Worm (Caenorhabditis elegans): Measurements from ENCODE around the gene H13N06.7.
A peak's percentile ranks its signal among the peaks of the same experiment; 100 is the strongest.

H13N06.7 gene

DNA sequence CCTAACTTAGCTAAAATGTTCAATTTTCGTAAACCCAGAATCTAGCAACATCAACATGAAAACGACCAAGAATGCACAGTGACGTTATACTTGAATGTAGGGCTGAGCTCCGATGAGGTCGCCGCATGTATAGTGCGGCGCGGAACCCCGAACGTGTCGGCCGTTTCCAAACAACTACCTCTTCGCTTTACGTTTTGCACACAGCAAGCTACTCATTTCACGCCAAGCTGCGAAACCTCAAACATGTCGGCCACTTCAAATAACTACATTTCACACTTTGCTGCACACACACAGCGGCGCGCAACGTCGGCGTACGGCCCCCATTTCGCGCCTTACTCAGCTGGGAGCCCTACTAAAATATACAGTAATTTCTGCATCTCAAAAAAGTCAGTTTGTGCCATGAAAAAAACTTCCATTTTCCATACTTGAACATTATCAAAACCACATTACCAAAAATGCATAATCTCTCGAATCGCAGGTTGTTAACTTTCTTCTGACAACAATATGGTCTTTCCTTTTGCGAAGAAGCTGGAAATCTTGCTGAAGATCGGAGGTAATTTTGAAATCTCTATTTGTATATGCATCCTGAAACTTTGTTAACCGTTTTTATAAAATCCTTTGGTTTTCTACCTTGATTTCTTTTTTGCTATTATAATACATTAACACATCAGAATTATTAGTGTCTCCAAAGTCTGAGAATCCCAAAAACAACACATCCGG lies at the start of gene H13N06.7:
Gene H13N06.7 (plus strand): TSS at position 670 of the 720 bp plus-strand sequence.
- no peak for TF ChIP-seq him-1 (tag; optimal IDR thresholded peaks at IDR 0.05)
- no peak for TF ChIP-seq W03F9.2 (tag; optimal IDR thresholded peaks at IDR 0.05)
- TF ChIP-seq dao-5 (tag; optimal IDR thresholded peaks at IDR 0.05): no peak

DNA sequence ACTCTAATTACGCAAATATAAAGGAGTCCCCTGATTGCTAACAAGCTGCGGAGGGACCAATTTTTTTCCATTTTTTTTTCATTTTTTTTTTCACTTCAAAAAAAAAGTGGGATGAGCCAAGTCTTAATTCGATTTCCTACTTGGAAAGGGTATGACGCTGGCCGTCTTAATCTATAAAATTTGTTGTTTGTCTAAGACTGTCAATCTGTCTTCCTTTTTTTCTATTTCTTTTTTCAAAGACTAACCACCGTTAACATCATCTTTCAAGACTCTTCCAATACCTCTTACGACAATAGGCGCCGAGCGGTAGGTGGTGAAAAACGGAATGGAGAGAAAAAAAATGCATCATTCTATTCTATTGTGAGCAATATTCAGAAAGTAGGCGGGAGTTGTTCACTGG lies 37.9 kb upstream of the H13N06.7 start:
- no peak for TF ChIP-seq dao-5 (tag; optimal IDR thresholded peaks at IDR 0.05)
- no peak for TF ChIP-seq W03F9.2 (tag; optimal IDR thresholded peaks at IDR 0.05)

ce11 chrX:15466032-15466431 lies 36.9 kb upstream of the H13N06.7 start, which contains the start of gene sprr-1:
Gene sprr-1 (plus strand): TSS chrX:15466300.
- no peak for TF ChIP-seq W03F9.2 (tag; optimal IDR thresholded peaks at IDR 0.05)
- TF ChIP-seq dao-5 (tag; optimal IDR thresholded peaks at IDR 0.05): no peak
- no peak for TF ChIP-seq him-1 (tag; optimal IDR thresholded peaks at IDR 0.05)

ce11 chrX:15468657-15469056 lies 34.3 kb upstream of the H13N06.7 start:
- TF ChIP-seq dao-5 (tag; optimal IDR thresholded peaks at IDR 0.05): no peak
- no peak for TF ChIP-seq him-1 (tag; optimal IDR thresholded peaks at IDR 0.05)
- TF ChIP-seq W03F9.2 (tag; optimal IDR thresholded peaks at IDR 0.05): no peak

DNA sequence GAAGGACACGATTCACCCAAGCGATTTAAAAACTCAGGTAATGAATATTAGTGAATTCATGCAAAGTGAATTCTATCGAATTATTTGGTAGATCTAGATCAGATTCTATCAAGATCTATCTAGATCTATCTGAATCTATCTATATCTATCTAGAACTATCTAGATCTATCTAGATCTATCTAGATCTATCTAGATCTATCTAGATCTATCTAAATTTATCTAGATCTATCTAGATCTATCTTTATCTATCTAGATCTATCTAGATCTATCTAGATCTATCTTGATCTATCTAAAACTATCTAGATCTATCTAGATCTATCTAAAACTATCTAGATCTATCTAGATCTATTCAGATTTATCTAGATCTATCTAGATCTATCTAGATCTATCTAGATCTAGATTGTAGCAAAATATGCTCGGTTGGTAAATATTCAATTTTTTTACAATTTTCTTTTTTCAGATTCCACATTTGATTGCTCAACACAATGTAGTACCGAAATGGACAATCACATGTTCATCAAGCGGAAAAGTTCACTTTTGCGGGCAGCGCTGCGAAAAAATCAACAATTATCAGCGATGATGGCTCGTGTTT lies 32.9 kb upstream of the H13N06.7 start:
- no peak for TF ChIP-seq him-1 (tag; optimal IDR thresholded peaks at IDR 0.05)
- TF ChIP-seq W03F9.2 (tag; optimal IDR thresholded peaks at IDR 0.05): no peak
- TF ChIP-seq dao-5 (tag; optimal IDR thresholded peaks at IDR 0.05): no peak

ce11 chrX:15477309-15477708 lies 25.6 kb upstream of the H13N06.7 start, which contains the start of gene exc-1:
Gene exc-1 (minus strand): TSS chrX:15477409.
- TF ChIP-seq him-1 (tag; optimal IDR thresholded peaks at IDR 0.05) (no peak), dao-5 (tag; optimal IDR thresholded peaks at IDR 0.05) (no peak), W03F9.2 (tag; optimal IDR thresholded peaks at IDR 0.05) (no peak)

- no peak for TF ChIP-seq W03F9.2 (tag; optimal IDR thresholded peaks at IDR 0.05)
- TF ChIP-seq him-1 (tag; optimal IDR thresholded peaks at IDR 0.05): no peak
- no peak for TF ChIP-seq dao-5 (tag; optimal IDR thresholded peaks at IDR 0.05)
Observed at ce11 chrX:15478717-15479116, 24.2 kb upstream of the H13N06.7 start, which contains the start of gene gcy-36. Gene gcy-36 (plus strand): TSS chrX:15479017.

- TF ChIP-seq dao-5 (tag; optimal IDR thresholded peaks at IDR 0.05): no peak
- TF ChIP-seq W03F9.2 (tag; optimal IDR thresholded peaks at IDR 0.05): no peak
Observed at ce11 chrX:15485262-15485661, 17.7 kb upstream of the H13N06.7 start.

DNA sequence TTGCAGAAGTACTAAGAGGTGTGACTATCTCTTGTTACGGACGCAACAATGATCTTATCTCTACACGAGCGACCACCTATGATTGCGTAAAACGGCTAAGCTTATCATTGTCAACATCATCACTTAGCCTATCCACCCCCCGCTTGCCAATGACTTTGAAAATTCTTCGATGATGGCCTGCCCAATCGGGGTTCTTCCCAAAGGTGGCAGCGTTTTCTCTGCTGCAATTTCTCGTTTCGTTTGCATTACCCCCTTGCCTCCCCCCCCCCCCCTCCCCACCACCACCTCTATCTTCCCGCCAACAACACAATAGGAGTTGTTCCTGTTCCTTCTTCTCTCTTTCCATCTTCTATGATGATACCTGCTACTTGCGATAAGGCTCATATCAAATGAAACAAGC lies 15.8 kb upstream of the H13N06.7 start:
- TF ChIP-seq dao-5 (tag; optimal IDR thresholded peaks at IDR 0.05) (no peak), W03F9.2 (tag; optimal IDR thresholded peaks at IDR 0.05) (no peak), him-1 (tag; optimal IDR thresholded peaks at IDR 0.05) (no peak)

DNA sequence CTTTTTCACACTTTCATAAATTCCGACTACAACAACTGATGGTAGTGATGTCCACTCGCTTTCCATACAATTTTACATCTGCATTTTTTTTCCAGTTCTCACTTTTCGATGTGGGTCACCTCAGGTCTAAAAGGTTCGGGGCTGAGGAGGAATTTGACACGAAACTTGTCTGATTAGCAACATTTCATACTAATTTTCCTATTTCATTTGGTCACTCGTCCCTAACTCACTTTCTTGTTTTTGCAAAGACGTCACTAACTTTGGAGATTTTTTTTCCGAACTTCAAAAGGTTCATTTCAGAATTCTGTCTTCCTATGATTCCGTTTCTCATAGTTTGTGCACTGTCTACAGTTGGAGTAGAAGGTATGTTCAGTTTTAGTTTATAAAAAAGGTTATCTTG lies 15.1 kb upstream of the H13N06.7 start, which contains the start of gene H13N06.2:
Gene H13N06.2 (plus strand): TSS at position 301 of the 400 bp plus-strand sequence.
- TF ChIP-seq dao-5 (tag; optimal IDR thresholded peaks at IDR 0.05): no peak
- TF ChIP-seq W03F9.2 (tag; optimal IDR thresholded peaks at IDR 0.05): no peak
- no peak for TF ChIP-seq him-1 (tag; optimal IDR thresholded peaks at IDR 0.05)

- no peak for TF ChIP-seq him-1 (tag; optimal IDR thresholded peaks at IDR 0.05)
- no peak for TF ChIP-seq dao-5 (tag; optimal IDR thresholded peaks at IDR 0.05)
- TF ChIP-seq W03F9.2 (tag; optimal IDR thresholded peaks at IDR 0.05): no peak
Observed at ce11 chrX:15491110-15491509, 11.8 kb upstream of the H13N06.7 start.

ce11 chrX:15492759-15493158 lies 10.2 kb upstream of the H13N06.7 start:
- TF ChIP-seq W03F9.2 (tag; optimal IDR thresholded peaks at IDR 0.05): peak; percentile 53
- TF ChIP-seq him-1 (tag; optimal IDR thresholded peaks at IDR 0.05): peak; percentile 11
- TF ChIP-seq dao-5 (tag; optimal IDR thresholded peaks at IDR 0.05): no peak

- no peak for TF ChIP-seq him-1 (tag; optimal IDR thresholded peaks at IDR 0.05)
- TF ChIP-seq W03F9.2 (tag; optimal IDR thresholded peaks at IDR 0.05): no peak
- TF ChIP-seq dao-5 (tag; optimal IDR thresholded peaks at IDR 0.05): no peak
Observed at ce11 chrX:15493322-15493721, 9.6 kb upstream of the H13N06.7 start, which contains the start of gene gob-1. Gene gob-1 (plus strand): TSS chrX:15493602.

DNA sequence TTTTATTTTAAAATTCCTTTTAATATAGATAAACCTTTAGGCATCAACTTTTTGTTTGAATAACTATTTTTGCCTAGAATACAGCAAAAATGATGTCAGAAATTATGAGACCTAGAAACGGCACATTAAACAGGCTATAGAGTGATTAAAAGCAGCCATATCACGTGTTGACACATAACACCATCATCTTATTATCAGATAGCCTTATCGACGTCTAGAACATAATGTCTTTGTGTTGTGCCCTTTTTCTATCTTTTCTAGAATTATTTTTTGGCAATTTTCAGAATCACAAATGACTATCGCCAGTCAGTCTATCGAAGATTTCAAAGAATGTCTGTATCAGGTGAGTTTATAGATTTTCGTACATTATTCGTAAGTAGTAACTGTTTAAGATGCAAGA lies 8.8 kb upstream of the H13N06.7 start:
- TF ChIP-seq dao-5 (tag; optimal IDR thresholded peaks at IDR 0.05) (no peak), W03F9.2 (tag; optimal IDR thresholded peaks at IDR 0.05) (no peak), him-1 (tag; optimal IDR thresholded peaks at IDR 0.05) (no peak)

Data from whole organism, L4/young adult.